Worm (Caenorhabditis elegans) whole organism, L2 larva: ENCODE measurements around the gene F16B4.5.

Source experiments
- C34F6.9 ChIP-seq: fragments of 150-350 bp; optimal IDR thresholded peaks from 2 replicates; lab custom pipeline; 2014; ENCODE audit warnings: missing biosample characterization, missing genetic modification characterization
- F13H6.1 ChIP-seq: sonication (generic microtip); optimal IDR thresholded peaks from 2 replicates; lab custom pipeline; 2016; ENCODE audit warnings: missing genetic modification characterization, missing compliant biosample characterization
- Y55F3AM.14 ChIP-seq: fragments of 200-800 bp; sonication (Bioruptor generic); optimal IDR thresholded peaks from 2 replicates; lab custom pipeline; 2018; ENCODE audit warnings: mild to moderate bottlenecking, missing genetic modification characterization, missing compliant biosample characterization
- ZK546.5 ChIP-seq: sonication (generic microtip); optimal IDR thresholded peaks from 2 replicates; lab custom pipeline; 2017; ENCODE audit warnings: missing biosample characterization, missing genetic modification characterization
- alr-1 ChIP-seq: fragments of 150-350 bp; optimal IDR thresholded peaks from 2 replicates; lab custom pipeline; 2014; ENCODE audit warnings: missing biosample characterization, missing genetic modification characterization
- ama-1 ChIP-seq: fragments of 150-350 bp; optimal IDR thresholded peaks from 2 replicates; lab custom pipeline; 2018; ENCODE audit warnings: inconsistent platforms
- blmp-1 ChIP-seq: sonication (generic microtip); optimal IDR thresholded peaks from 2 replicates; lab custom pipeline; 2017; ENCODE audit warnings: missing genetic modification characterization, mild to moderate bottlenecking, missing compliant biosample characterization, antibody characterized with exemption, moderate library complexity; ENCODE audit not compliant: insufficient read depth
- ceh-16 ChIP-seq: fragments of 150-350 bp; optimal IDR thresholded peaks from 2 replicates; lab custom pipeline; 2014; ENCODE audit warnings: missing biosample characterization, missing genetic modification characterization
- ceh-82 ChIP-seq: fragments of 150-350 bp; optimal IDR thresholded peaks from 2 replicates; lab custom pipeline; 2014; ENCODE audit warnings: missing biosample characterization, missing genetic modification characterization
- dmd-4 ChIP-seq: sonication (generic microtip); optimal IDR thresholded peaks from 2 replicates; lab custom pipeline; 2017; ENCODE audit warnings: missing biosample characterization, missing genetic modification characterization
- egl-27 ChIP-seq: sonication (generic microtip); optimal IDR thresholded peaks from 3 replicates; lab custom pipeline; 2017; ENCODE audit warnings: missing biosample characterization, missing genetic modification reagents, missing genetic modification characterization
- elt-1 ChIP-seq: fragments of 150-350 bp; optimal IDR thresholded peaks from 2 replicates; lab custom pipeline; 2014; ENCODE audit warnings: missing biosample characterization, missing genetic modification characterization
- elt-3 ChIP-seq: sonication (generic microtip); optimal IDR thresholded peaks from 2 replicates; lab custom pipeline; 2017; ENCODE audit warnings: missing biosample characterization, missing genetic modification characterization
- fos-1 ChIP-seq: fragments of 150-350 bp; optimal IDR thresholded peaks from 2 replicates; lab custom pipeline; 2014; ENCODE audit warnings: missing biosample characterization, missing genetic modification characterization
- gmeb-1 ChIP-seq: fragments of 150-350 bp; optimal IDR thresholded peaks from 2 replicates; lab custom pipeline; 2014; ENCODE audit warnings: missing biosample characterization, missing genetic modification characterization
- lin-39 ChIP-seq: fragments of 150-350 bp; optimal IDR thresholded peaks from 2 replicates; lab custom pipeline; 2014; ENCODE audit warnings: missing biosample characterization, missing genetic modification reagents, missing genetic modification characterization
- lsy-2 ChIP-seq, 2 experiments: fragments of 150-350 bp in 1 of 2; sonication (generic microtip) in 1 of 2; optimal IDR thresholded peaks; 2 replicates each; lab custom pipeline; 2014 to 2017; ENCODE audit warnings: missing biosample characterization in 2 of 2, missing genetic modification characterization in 2 of 2
- mab-5 ChIP-seq: fragments of 150-350 bp; optimal IDR thresholded peaks from 2 replicates; lab custom pipeline; 2014; ENCODE audit warnings: missing biosample characterization, missing genetic modification characterization
- mdl-1 ChIP-seq, 2 experiments: fragments of 150-350 bp in 1 of 2; sonication (generic microtip) in 1 of 2; optimal IDR thresholded peaks; 2 replicates each; lab custom pipeline; 2017; ENCODE audit warnings: missing biosample characterization in 2 of 2, missing genetic modification characterization in 2 of 2
- nhr-10 ChIP-seq: sonication (generic microtip); optimal IDR thresholded peaks from 2 replicates; lab custom pipeline; 2017; ENCODE audit warnings: missing biosample characterization, missing genetic modification characterization
- nhr-12 ChIP-seq: fragments of 150-350 bp; optimal IDR thresholded peaks from 2 replicates; lab custom pipeline; 2014; ENCODE audit warnings: missing biosample characterization, missing genetic modification characterization
- nhr-129 ChIP-seq: fragments of 150-350 bp; optimal IDR thresholded peaks from 2 replicates; lab custom pipeline; 2014; ENCODE audit warnings: missing biosample characterization, missing genetic modification characterization
- nhr-21 ChIP-seq: fragments of 150-350 bp; optimal IDR thresholded peaks from 2 replicates; lab custom pipeline; 2014; ENCODE audit warnings: missing biosample characterization, missing genetic modification characterization
- nhr-23 ChIP-seq: fragments of 150-350 bp; optimal IDR thresholded peaks from 2 replicates; lab custom pipeline; 2014; ENCODE audit warnings: missing biosample characterization, missing genetic modification reagents, missing genetic modification characterization
- nhr-237 ChIP-seq: fragments of 150-350 bp; optimal IDR thresholded peaks from 2 replicates; lab custom pipeline; 2014; ENCODE audit warnings: missing biosample characterization, missing genetic modification characterization
- nhr-25 ChIP-seq: fragments of 150-350 bp; sonication (generic microtip); optimal IDR thresholded peaks from 3 replicates; lab custom pipeline; 2014; ENCODE audit warnings: missing biosample characterization, missing genetic modification characterization
- nhr-6 ChIP-seq: fragments of 150-350 bp; optimal IDR thresholded peaks from 2 replicates; lab custom pipeline; 2014; ENCODE audit warnings: missing biosample characterization, missing genetic modification characterization
- nhr-77 ChIP-seq: fragments of 150-350 bp; optimal IDR thresholded peaks from 2 replicates; lab custom pipeline; 2014; ENCODE audit warnings: missing biosample characterization, missing genetic modification characterization
- sem-4 ChIP-seq: fragments of 150-350 bp; optimal IDR thresholded peaks from 2 replicates; lab custom pipeline; 2014; ENCODE audit warnings: missing biosample characterization, missing genetic modification reagents, missing genetic modification characterization
- sma-3 ChIP-seq: sonication (generic microtip); optimal IDR thresholded peaks from 2 replicates; lab custom pipeline; 2016; ENCODE audit warnings: missing genetic modification reagents, missing genetic modification characterization, missing compliant biosample characterization
- sma-9 ChIP-seq, 2 experiments: fragments of 150-350 bp in 1 of 2; sonication (generic microtip) in 1 of 2; optimal IDR thresholded peaks; 2 replicates each; lab custom pipeline; 2014 to 2016; ENCODE audit warnings: missing genetic modification characterization in 2 of 2, mild to moderate bottlenecking in 1 of 2, missing biosample characterization in 1 of 2, missing compliant biosample characterization in 1 of 2, missing genetic modification reagents in 1 of 2, moderate library complexity in 1 of 2
- snpc-4 ChIP-seq: fragments of 150-350 bp; optimal IDR thresholded peaks from 2 replicates; lab custom pipeline; 2014; ENCODE audit warnings: missing biosample characterization, missing genetic modification characterization
- unc-39 ChIP-seq: fragments of 150-350 bp; optimal IDR thresholded peaks from 2 replicates; lab custom pipeline; 2014; ENCODE audit warnings: missing biosample characterization, missing genetic modification characterization
- unc-55 ChIP-seq: fragments of 150-350 bp; sonication (generic microtip); optimal IDR thresholded peaks from 3 replicates; lab custom pipeline; 2014; ENCODE audit warnings: missing biosample characterization, missing genetic modification reagents, missing genetic modification characterization
- unc-62 ChIP-seq: fragments of 150-350 bp; optimal IDR thresholded peaks from 2 replicates; lab custom pipeline; 2014; ENCODE audit warnings: missing biosample characterization, missing genetic modification reagents, missing genetic modification characterization
- zag-1 ChIP-seq: fragments of 150-350 bp; optimal IDR thresholded peaks from 2 replicates; lab custom pipeline; 2014; ENCODE audit warnings: missing biosample characterization, missing genetic modification characterization
- ztf-1 ChIP-seq: fragments of 200-800 bp; sonication (Bioruptor generic); conservative IDR thresholded peaks from 2 replicates; pipeline ENCODE4 v1.3.6; 2022; ENCODE audit warnings: missing genetic modification characterization, missing compliant biosample characterization
- ztf-11 ChIP-seq: sonication (generic microtip); optimal IDR thresholded peaks from 2 replicates; lab custom pipeline; 2017; ENCODE audit warnings: missing biosample characterization, missing genetic modification characterization
- ztf-4 ChIP-seq: fragments of 150-350 bp; optimal IDR thresholded peaks from 2 replicates; lab custom pipeline; 2014; ENCODE audit warnings: missing biosample characterization, missing genetic modification characterization

The F16B4.5 gene

DNA sequence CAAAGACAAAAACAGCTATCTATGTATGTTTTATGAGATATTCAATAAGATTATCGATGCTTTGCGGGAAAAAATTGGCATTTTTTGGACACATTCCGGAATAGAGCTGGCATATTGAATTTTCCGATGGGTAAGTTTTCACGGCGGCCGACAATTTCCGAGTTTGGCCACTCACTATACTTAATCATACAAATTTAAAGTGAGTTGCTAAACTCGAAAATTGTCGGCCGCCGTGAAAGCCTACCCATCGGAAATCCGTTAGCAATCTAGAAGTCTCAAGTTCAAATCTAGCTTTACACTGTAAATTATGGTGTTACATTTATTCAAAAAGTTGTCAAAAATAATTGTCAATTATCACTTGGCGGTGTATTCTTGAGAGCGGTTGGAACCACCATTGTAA lies 37.5 kb upstream of the F16B4.5 start:
- TF ChIP-seq nhr-237 (tag; lab: Kevin White, UChicago) (no peak), ZK546.5 (tag; lab: Kevin White, UChicago) (no peak), egl-27 (tag; lab: Kevin White, UChicago) (no peak), elt-3 (tag; lab: Kevin White, UChicago) (no peak), nhr-129 (tag; lab: Kevin White, UChicago) (no peak), nhr-23 (no peak), lsy-2 (tag; optimal IDR thresholded peaks at IDR 0.05; lab: Kevin White, UChicago) (no peak), sma-3 (GFP tag; lab: Kevin White, UChicago) (no peak), unc-55 (no peak), snpc-4 (tag; lab: Kevin White, UChicago) (no peak), sem-4 (no peak), C34F6.9 (no peak), fos-1 (tag; lab: Kevin White, UChicago) (no peak), unc-39 (no peak), sma-9 (GFP tag; optimal IDR thresholded peaks at IDR 0.05; lab: Kevin White, UChicago) (no peak), sma-9 (tag; optimal IDR thresholded peaks at IDR 0.05; lab: Kevin White, UChicago) (no peak), nhr-10 (tag; lab: Kevin White, UChicago) (no peak), ceh-82 (tag; lab: Kevin White, UChicago) (no peak), F13H6.1 (tag; lab: Kevin White, UChicago) (no peak), Y55F3AM.14 (GFP tag; lab: Kevin White, UChicago) (no peak)

DNA sequence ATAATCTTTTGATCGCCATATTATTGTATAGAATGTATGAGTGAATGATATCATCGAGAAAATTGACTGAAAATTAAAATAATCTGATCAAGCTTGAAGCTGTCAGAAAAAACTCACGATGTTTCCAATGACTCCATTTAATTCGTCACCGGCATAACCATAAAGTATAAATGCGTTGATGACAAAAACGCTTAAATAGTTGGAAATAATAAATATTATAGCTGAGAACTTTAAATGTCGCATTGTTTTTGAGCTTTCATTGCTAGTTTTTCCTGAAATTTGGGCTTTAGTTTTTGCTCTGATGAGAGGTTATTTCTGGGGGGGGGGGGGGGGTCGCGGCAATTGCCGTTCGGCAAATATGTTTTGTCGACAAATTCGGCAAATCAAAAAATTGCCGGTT lies 37.1 kb upstream of the F16B4.5 start:
- TF ChIP-seq zag-1 (no peak), ztf-11 (tag; lab: Kevin White, UChicago) (no peak), nhr-21 (tag; lab: Kevin White, UChicago) (no peak), elt-1 (tag; lab: Kevin White, UChicago) (no peak), lin-39 (no peak), nhr-6 (tag; lab: Kevin White, UChicago) (no peak), ama-1 (no peak), blmp-1 (tag; lab: Kevin White, UChicago) (no peak), nhr-23 (no peak), elt-3 (tag; lab: Kevin White, UChicago) (no peak), nhr-12 (tag; lab: Kevin White, UChicago) (no peak)
- TF ChIP-seq, all 48 proteins: peak for 0

DNA sequence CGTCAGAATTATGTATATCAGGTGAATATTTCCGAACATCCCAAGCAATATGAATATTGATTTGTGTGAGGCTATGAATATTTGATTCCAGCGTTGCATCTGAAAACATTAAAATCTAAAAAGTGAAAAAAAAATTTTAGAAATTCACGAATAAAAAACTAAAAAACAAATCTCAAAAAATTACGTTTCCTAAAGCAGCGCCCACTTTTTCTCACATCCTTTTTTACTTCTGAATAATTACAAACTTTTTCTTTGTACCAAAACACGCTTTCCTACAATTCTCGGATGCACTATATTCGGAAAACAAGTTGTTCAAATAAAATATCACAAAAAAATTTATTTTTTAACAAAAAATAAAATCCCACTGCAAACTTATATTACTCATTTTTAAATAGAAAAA lies 35.2 kb upstream of the F16B4.5 start, which contains the start of gene srsx-8:
srsx-8 (minus strand) TSS at position 101 of the 400 bp plus-strand sequence.
- TF ChIP-seq nhr-25 (tag; lab: Kevin White, UChicago) = no peak
- TF ChIP-seq ama-1 = no peak
- TF ChIP-seq sem-4 = no peak
- TF ChIP-seq nhr-77 = no peak
- TF ChIP-seq zag-1 = no peak
- TF ChIP-seq ztf-1 (GFP tag; lab: Robert Waterston, UW) = no peak
- no peak for TF ChIP-seq mab-5
- no peak for TF ChIP-seq ztf-11 (tag; lab: Kevin White, UChicago)
- TF ChIP-seq blmp-1 (tag; lab: Kevin White, UChicago) = no peak
- no peak for TF ChIP-seq unc-55
- TF ChIP-seq ztf-4 (tag; lab: Kevin White, UChicago) = no peak
- no peak for TF ChIP-seq nhr-6 (tag; lab: Kevin White, UChicago)
- no peak for TF ChIP-seq lsy-2 (tag; optimal IDR thresholded peaks at IDR 0.05; lab: Kevin White, UChicago)
- no peak for TF ChIP-seq ZK546.5 (tag; lab: Kevin White, UChicago)
- no peak for TF ChIP-seq ceh-82 (tag; lab: Kevin White, UChicago)
- TF ChIP-seq ceh-16 = no peak
- no peak for TF ChIP-seq unc-39

DNA sequence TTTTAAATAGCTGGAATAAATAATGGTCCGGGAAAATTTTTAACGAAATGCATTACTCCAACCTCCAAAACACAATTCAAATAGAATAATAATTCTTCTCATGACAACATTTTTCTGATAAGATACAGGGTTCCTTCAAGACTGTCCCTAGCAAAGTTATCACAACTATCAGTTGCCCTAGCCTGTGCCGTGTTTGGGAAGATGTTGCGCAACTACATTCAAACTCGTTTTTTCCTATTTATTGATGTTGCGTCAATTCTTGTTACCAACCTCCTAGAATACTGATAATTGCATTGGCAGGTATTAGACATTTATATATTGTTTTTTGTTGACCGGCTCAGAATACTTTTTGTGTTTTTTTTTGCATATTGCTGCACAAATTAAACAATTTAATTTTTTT lies 33.2 kb upstream of the F16B4.5 start:
- TF ChIP-seq unc-55 (no peak), lin-39 (no peak), ceh-16 (no peak), nhr-25 (tag; lab: Kevin White, UChicago) (no peak), gmeb-1 (tag; lab: Kevin White, UChicago) (no peak), nhr-129 (tag; lab: Kevin White, UChicago) (no peak), Y55F3AM.14 (GFP tag; lab: Kevin White, UChicago) (no peak), ama-1 (no peak), ZK546.5 (tag; lab: Kevin White, UChicago) (no peak), unc-62 (GFP tag; lab: Kevin White, UChicago) (no peak), dmd-4 (tag; lab: Kevin White, UChicago) (no peak), mdl-1 (tag; optimal IDR thresholded peaks at IDR 0.05; lab: Kevin White, UChicago) (no peak), alr-1 (no peak)
